Fruit fly (Drosophila melanogaster): Measurements from ENCODE around the gene CG31639.

DNA sequence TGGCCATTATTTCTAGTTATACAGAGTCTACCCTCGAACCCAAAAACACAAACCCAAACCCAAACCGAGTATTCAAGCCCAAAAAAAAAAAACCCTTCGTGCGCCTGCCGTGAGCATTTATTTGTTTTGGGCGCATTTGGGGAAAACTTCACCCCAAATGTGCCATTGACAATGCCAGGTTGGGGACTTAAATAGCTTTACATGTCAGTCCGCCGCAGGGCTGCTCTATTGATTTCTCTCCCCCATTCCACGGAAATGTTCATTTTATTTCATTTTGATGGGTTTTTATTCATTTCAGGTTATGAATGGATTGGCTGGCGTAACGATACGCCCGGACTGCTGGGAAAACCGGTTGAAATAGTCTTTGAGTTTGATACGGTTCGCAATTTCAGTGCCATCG lies 47.9 kb upstream of the CG31639 start:
- no peak for TF ChIP-seq Sp1 (GFP tag; optimal IDR thresholded peaks at IDR 0.05)
- TF ChIP-seq foxo (GFP tag; optimal IDR thresholded peaks at IDR 0.05): no peak
- TF ChIP-seq dl (GFP tag; optimal IDR thresholded peaks at IDR 0.05; ENCODE audit: insufficient read depth in 1 of 2, partially characterized antibody in 2 of 2): no peak
- no peak for TF ChIP-seq h (GFP tag; optimal IDR thresholded peaks at IDR 0.05)
- TF ChIP-seq Abd-B (GFP tag; optimal IDR thresholded peaks at IDR 0.05): no peak
- no peak for TF ChIP-seq Hr78 (GFP tag; optimal IDR thresholded peaks at IDR 0.05)
- TF ChIP-seq HLH106 (tag; optimal IDR thresholded peaks at IDR 0.05): no peak
- no peak for TF ChIP-seq GATAd (GFP tag; optimal IDR thresholded peaks at IDR 0.05)
- TF ChIP-seq psq (GFP tag; optimal IDR thresholded peaks at IDR 0.05): no peak
- TF ChIP-seq fru (GFP tag; optimal IDR thresholded peaks at IDR 0.05): no peak
- no peak for TF ChIP-seq Dif (GFP tag; optimal IDR thresholded peaks at IDR 0.05; ENCODE audit: partially characterized antibody)
- no peak for TF ChIP-seq br (GFP tag; optimal IDR thresholded peaks at IDR 0.05)
- TF ChIP-seq Hr83 (GFP tag; optimal IDR thresholded peaks at IDR 0.05; ENCODE audit: poor library complexity, severe bottlenecking): no peak

Measured in whole organism, wandering third instar larva.